Worm (Caenorhabditis elegans) whole organism, L1 larva: Measurements from ENCODE around the gene tag-234.
A peak's percentile ranks its signal among the peaks of the same experiment; 100 is the strongest.
"Not testable (repeated sequence)": the region's sequence is repeated elsewhere in the genome, so short reads cannot be mapped to it uniquely, and the experiment has no call there.

Experiments
- C04F5.9 ChIP-seq: sonication (generic microtip); optimal IDR thresholded peaks from 2 replicates; lab custom pipeline; 2016; ENCODE audit warnings: missing genetic modification characterization, missing compliant biosample characterization
- C34B4.2 ChIP-seq: sonication (generic microtip); optimal IDR thresholded peaks from 2 replicates; lab custom pipeline; 2017; ENCODE audit warnings: mild to moderate bottlenecking, missing genetic modification characterization, missing compliant biosample characterization
- F16B12.6 ChIP-seq: fragments of 150-350 bp; optimal IDR thresholded peaks from 2 replicates; lab custom pipeline; 2014; ENCODE audit warnings: missing biosample characterization, missing genetic modification characterization
- aha-1 ChIP-seq: fragments of 150-350 bp; optimal IDR thresholded peaks from 2 replicates; lab custom pipeline; 2014; ENCODE audit warnings: missing biosample characterization, missing genetic modification characterization
- alr-1 ChIP-seq: fragments of 200-800 bp; sonication (Bioruptor generic); optimal IDR thresholded peaks from 2 replicates; lab custom pipeline; 2018; ENCODE audit warnings: borderline replicate concordance, mild to moderate bottlenecking, missing genetic modification characterization, missing compliant biosample characterization
- aly-2 ChIP-seq: fragments of 150-350 bp; optimal IDR thresholded peaks from 2 replicates; lab custom pipeline; 2014; ENCODE audit warnings: missing biosample characterization, missing genetic modification characterization
- ama-1 ChIP-seq: fragments of 150-350 bp; optimal IDR thresholded peaks from 2 replicates; lab custom pipeline; 2014
- ceh-63 ChIP-seq: fragments of 200-800 bp; sonication (Bioruptor generic); optimal IDR thresholded peaks from 2 replicates; lab custom pipeline; 2018; ENCODE audit warnings: mild to moderate bottlenecking, missing genetic modification characterization, missing compliant biosample characterization
- ceh-88 ChIP-seq: fragments of 200-800 bp; sonication (Bioruptor generic); IDR thresholded peaks from 2 replicates; pipeline ENCODE4 v1.3.6; 2022; ENCODE audit warnings: missing genetic modification characterization, missing compliant biosample characterization
- ceh-90 ChIP-seq: sonication (generic microtip); optimal IDR thresholded peaks from 2 replicates; lab custom pipeline; 2016; ENCODE audit warnings: missing genetic modification characterization, missing compliant biosample characterization
- dsc-1 ChIP-seq: sonication (generic microtip); optimal IDR thresholded peaks from 2 replicates; lab custom pipeline; 2016; ENCODE audit warnings: mild to moderate bottlenecking, missing genetic modification characterization, missing compliant biosample characterization
- efl-3 ChIP-seq: fragments of 200-800 bp; sonication (Bioruptor generic); optimal IDR thresholded peaks from 2 replicates; lab custom pipeline; 2018; ENCODE audit warnings: mild to moderate bottlenecking, missing genetic modification characterization, missing compliant biosample characterization
- egl-27 ChIP-seq, 2 experiments: fragments of 150-350 bp in 1 of 2; sonication (generic microtip); optimal IDR thresholded peaks; 3 replicates each; lab custom pipeline; 2017 to 2018; ENCODE audit warnings: missing biosample characterization in 2 of 2, missing genetic modification characterization in 2 of 2, missing genetic modification reagents in 2 of 2
- elt-2 ChIP-seq: sonication (generic microtip); optimal IDR thresholded peaks from 2 replicates; lab custom pipeline; 2016; ENCODE audit warnings: missing genetic modification characterization, mild to moderate bottlenecking, inconsistent platforms, missing compliant biosample characterization, missing genetic modification reagents
- elt-3 ChIP-seq, 6 experiments: fragments of 150-350 bp in 1 of 6; sonication (generic microtip); optimal IDR thresholded peaks; 2 replicates each; lab custom pipeline; 2017 to 2018; ENCODE audit warnings: missing biosample characterization in 6 of 6, missing genetic modification characterization in 6 of 6, inconsistent platforms in 1 of 6
- fkh-4 ChIP-seq: sonication (generic microtip); optimal IDR thresholded peaks from 2 replicates; lab custom pipeline; 2016; ENCODE audit warnings: missing compliant biosample characterization, missing genetic modification characterization, borderline replicate concordance
- hlh-17 ChIP-seq: fragments of 200-800 bp; sonication (Bioruptor generic); optimal IDR thresholded peaks from 2 replicates; lab custom pipeline; 2018; ENCODE audit warnings: missing genetic modification characterization, mild to moderate bottlenecking, missing compliant biosample characterization, moderate library complexity, borderline replicate concordance
- hpl-2 ChIP-seq: fragments of 150-350 bp; optimal IDR thresholded peaks from 2 replicates; lab custom pipeline; 2014; ENCODE audit warnings: missing biosample characterization, missing genetic modification reagents, missing genetic modification characterization
- lin-13 ChIP-seq: fragments of 150-350 bp; optimal IDR thresholded peaks from 2 replicates; lab custom pipeline; 2014; ENCODE audit warnings: missing biosample characterization, missing genetic modification reagents, missing genetic modification characterization
- lin-35 ChIP-seq, 2 experiments: fragments of 150-350 bp; optimal IDR thresholded peaks; 2 replicates each; lab custom pipeline; 2014; ENCODE audit warnings: missing biosample characterization in 2 of 2, missing genetic modification characterization in 2 of 2, missing genetic modification reagents in 2 of 2
- lin-39 ChIP-seq: fragments of 150-350 bp; optimal IDR thresholded peaks from 2 replicates; lab custom pipeline; 2014; ENCODE audit warnings: missing biosample characterization, missing genetic modification reagents, missing genetic modification characterization
- lir-3 ChIP-seq: sonication (generic microtip); optimal IDR thresholded peaks from 2 replicates; lab custom pipeline; 2016; ENCODE audit warnings: mild to moderate bottlenecking, missing genetic modification characterization, moderate library complexity, missing compliant biosample characterization; ENCODE audit not compliant: poor library complexity
- mab-9 ChIP-seq: fragments of 200-800 bp; sonication (Bioruptor generic); IDR thresholded peaks from 2 replicates; pipeline ENCODE4 v1.3.6; 2022; ENCODE audit warnings: missing genetic modification reagents, missing genetic modification characterization, missing compliant biosample characterization
- mdl-1 ChIP-seq, 2 experiments: fragments of 150-350 bp; optimal IDR thresholded peaks; 2 replicates each; lab custom pipeline; 2014 to 2017; ENCODE audit warnings: missing biosample characterization in 2 of 2, missing genetic modification characterization in 2 of 2, inconsistent platforms in 1 of 2
- nhr-11 ChIP-seq: fragments of 150-350 bp; optimal IDR thresholded peaks from 2 replicates; lab custom pipeline; 2014; ENCODE audit warnings: missing biosample characterization, missing genetic modification characterization
- nhr-12 ChIP-seq: sonication (generic microtip); optimal IDR thresholded peaks from 2 replicates; lab custom pipeline; 2017; ENCODE audit warnings: missing biosample characterization, missing genetic modification characterization
- nhr-28 ChIP-seq: fragments of 150-350 bp; optimal IDR thresholded peaks from 2 replicates; lab custom pipeline; 2014; ENCODE audit warnings: missing biosample characterization, missing genetic modification characterization
- nhr-47 ChIP-seq: sonication (generic microtip); optimal IDR thresholded peaks from 2 replicates; lab custom pipeline; 2016; ENCODE audit warnings: mild to moderate bottlenecking, missing genetic modification characterization, moderate library complexity, missing compliant biosample characterization
- nhr-76 ChIP-seq: sonication (generic microtip); optimal IDR thresholded peaks from 2 replicates; lab custom pipeline; 2017; ENCODE audit warnings: missing biosample characterization, missing genetic modification characterization
- nhr-77 ChIP-seq: fragments of 150-350 bp; optimal IDR thresholded peaks from 2 replicates; lab custom pipeline; 2014; ENCODE audit warnings: missing biosample characterization, missing genetic modification characterization
- nhr-90 ChIP-seq: sonication (generic microtip); optimal IDR thresholded peaks from 2 replicates; lab custom pipeline; 2016; ENCODE audit warnings: mild to moderate bottlenecking, missing genetic modification characterization, missing compliant biosample characterization; ENCODE audit not compliant: poor library complexity
- pqm-1 ChIP-seq: sonication (generic microtip); optimal IDR thresholded peaks from 3 replicates; lab custom pipeline; 2017; ENCODE audit warnings: missing biosample characterization, missing genetic modification characterization
- rnt-1 ChIP-seq: sonication (generic microtip); optimal IDR thresholded peaks from 2 replicates; lab custom pipeline; 2016; ENCODE audit warnings: mild to moderate bottlenecking, missing genetic modification characterization, moderate library complexity, missing compliant biosample characterization
- skn-1 ChIP-seq: fragments of 150-350 bp; optimal IDR thresholded peaks from 2 replicates; lab custom pipeline; 2014; ENCODE audit warnings: missing biosample characterization, missing genetic modification characterization
- snpc-4 ChIP-seq: fragments of 150-350 bp; optimal IDR thresholded peaks from 2 replicates; lab custom pipeline; 2014; ENCODE audit warnings: missing biosample characterization, missing genetic modification characterization
- snu-23 ChIP-seq: sonication (generic microtip); optimal IDR thresholded peaks from 2 replicates; lab custom pipeline; 2016; ENCODE audit warnings: missing genetic modification characterization, missing compliant biosample characterization
- sox-4 ChIP-seq: sonication (generic microtip); optimal IDR thresholded peaks from 2 replicates; lab custom pipeline; 2016; ENCODE audit warnings: missing genetic modification characterization, missing compliant biosample characterization
- sup-37 ChIP-seq: fragments of 200-800 bp; sonication (Bioruptor generic); optimal IDR thresholded peaks from 2 replicates; lab custom pipeline; 2018; ENCODE audit warnings: mild to moderate bottlenecking, missing genetic modification characterization, missing compliant biosample characterization
- swsn-7 ChIP-seq: sonication (generic microtip); optimal IDR thresholded peaks from 2 replicates; lab custom pipeline; 2016; ENCODE audit warnings: missing genetic modification characterization, missing compliant biosample characterization
- tlp-1 ChIP-seq: fragments of 150-350 bp; optimal IDR thresholded peaks from 2 replicates; lab custom pipeline; 2014; ENCODE audit warnings: missing biosample characterization, missing genetic modification characterization
- unc-130 ChIP-seq: fragments of 150-350 bp; optimal IDR thresholded peaks from 2 replicates; lab custom pipeline; 2017; ENCODE audit warnings: missing biosample characterization, missing genetic modification characterization, inconsistent platforms
- unc-62 ChIP-seq: fragments of 150-350 bp; optimal IDR thresholded peaks from 2 replicates; lab custom pipeline; 2014; ENCODE audit warnings: missing biosample characterization, missing genetic modification reagents, missing genetic modification characterization
- unc-86 ChIP-seq: sonication (generic microtip); optimal IDR thresholded peaks from 2 replicates; lab custom pipeline; 2016; ENCODE audit warnings: missing genetic modification characterization, missing compliant biosample characterization
- xbp-1 ChIP-seq: sonication (generic microtip); optimal IDR thresholded peaks from 2 replicates; lab custom pipeline; 2016; ENCODE audit warnings: missing genetic modification characterization, missing compliant biosample characterization
- zag-1 ChIP-seq: fragments of 150-350 bp; optimal IDR thresholded peaks from 2 replicates; lab custom pipeline; 2014; ENCODE audit warnings: missing biosample characterization, missing genetic modification characterization

tag-234 gene

ce11 chrII:5863893-5864292, at the start of gene tag-234:
tag-234 (plus strand) TSS chrII:5864193.
- TF ChIP-seq elt-2 (tag; lab: Kevin White, UChicago): peak; percentile 2
- TF ChIP-seq nhr-77: no peak
- no peak for TF ChIP-seq nhr-11 (tag; lab: Kevin White, UChicago)
- TF ChIP-seq mab-9 (GFP tag; lab: Robert Waterston, UW): no peak
- TF ChIP-seq fkh-4: no peak
- no peak for TF ChIP-seq aha-1 (tag; lab: Kevin White, UChicago)

- not testable (repeated sequence) for TF ChIP-seq F16B12.6 (tag; lab: Kevin White, UChicago); pqm-1; lin-39
These were observed 48.6 kb upstream of the tag-234 start, which contains the start of gene wago-5 for ce11 chrII:5815382-5815781. wago-5 (minus strand) TSS chrII:5815482.

- no peak for TF ChIP-seq hpl-2
- no peak for TF ChIP-seq lin-39
- no peak for TF ChIP-seq alr-1 (tag; lab: Kevin White, UChicago)
- no peak for TF ChIP-seq skn-1 (tag; lab: Kevin White, UChicago)
- no peak for TF ChIP-seq nhr-77
- TF ChIP-seq ama-1 (lab: Kevin White, UChicago): no peak
- TF ChIP-seq lin-35 (GFP tag; optimal IDR thresholded peaks at IDR 0.05; lab: Kevin White, UChicago): no peak
- no peak for TF ChIP-seq elt-3 (tag; optimal IDR thresholded peaks at IDR 0.05; lab: Kevin White, UChicago)
- no peak for TF ChIP-seq zag-1 (tag; lab: Kevin White, UChicago)
- TF ChIP-seq snu-23 (GFP tag; lab: Kevin White, UChicago): no peak
- no peak for TF ChIP-seq elt-2 (tag; lab: Kevin White, UChicago)
- TF ChIP-seq, all 84 proteins: peak for 0
These were observed 47.6 kb upstream of the tag-234 start, which contains the start of gene ZK1248.20 for ce11 chrII:5816346-5816745. ZK1248.20 (plus strand) TSS chrII:5816646.

- TF ChIP-seq xbp-1 (tag; lab: Kevin White, UChicago) (no peak), swsn-7 (tag; lab: Kevin White, UChicago) (no peak), nhr-90 (tag; lab: Kevin White, UChicago) (no peak), sup-37 (GFP tag; lab: Kevin White, UChicago) (no peak), dsc-1 (no peak), hlh-17 (GFP tag; lab: Kevin White, UChicago) (no peak), nhr-47 (tag; lab: Kevin White, UChicago) (no peak), lin-13 (GFP tag; lab: Kevin White, UChicago) (no peak), sox-4 (no peak), egl-27 (tag; optimal IDR thresholded peaks at IDR 0.05; lab: Kevin White, UChicago) (no peak), fkh-4 (no peak), ceh-63 (GFP tag; lab: Kevin White, UChicago) (no peak), unc-86 (tag; lab: Kevin White, UChicago) (no peak), tlp-1 (no peak), efl-3 (no peak), aly-2 (no peak), zag-1 (tag; lab: Kevin White, UChicago) (no peak), rnt-1 (tag; lab: Kevin White, UChicago) (no peak), nhr-28 (tag; lab: Kevin White, UChicago) (no peak)
These were observed 45.7 kb upstream of the tag-234 start, which contains the start of gene ZK1248.4 for ce11 chrII:5818298-5818697. ZK1248.4 (plus strand) TSS chrII:5818598.

ce11 chrII:5819655-5820054, 44.3 kb upstream of the tag-234 start:
- TF ChIP-seq skn-1 (tag; lab: Kevin White, UChicago) (no peak), nhr-76 (tag; lab: Kevin White, UChicago) (no peak), nhr-12 (no peak), C04F5.9 (tag; lab: Kevin White, UChicago) (peak; percentile 27), unc-62 (GFP tag; lab: Kevin White, UChicago) (no peak), ceh-63 (GFP tag; lab: Kevin White, UChicago) (no peak), sup-37 (GFP tag; lab: Kevin White, UChicago) (no peak), lir-3 (tag; lab: Kevin White, UChicago) (peak; percentile 77), alr-1 (tag; lab: Kevin White, UChicago) (no peak), ceh-88 (GFP tag; lab: Robert Waterston, UW) (no peak), unc-86 (tag; lab: Kevin White, UChicago) (no peak), mdl-1 (tag; optimal IDR thresholded peaks at IDR 0.05; lab: Kevin White, UChicago) (no peak), lin-39 (no peak), ceh-90 (tag; lab: Kevin White, UChicago) (peak; percentile 74), swsn-7 (tag; lab: Kevin White, UChicago) (peak; percentile 32), nhr-28 (tag; lab: Kevin White, UChicago) (no peak), unc-130 (no peak), dsc-1 (peak; percentile 47), snpc-4 (tag; lab: Kevin White, UChicago) (no peak), C34B4.2 (tag; lab: Kevin White, UChicago) (no peak), mab-9 (GFP tag; lab: Robert Waterston, UW) (no peak)
